Fruit fly (Drosophila melanogaster) whole organism, embryonic: ENCODE results near the gene CG31191.

Source experiments
- Aef1 ChIP-seq: fragments of 200-800 bp; sonication (Bioruptor generic); IDR thresholded peaks from 3 replicates; pipeline ENCODE4 v1.3.6; 2022; ENCODE audit warnings: missing biosample characterization, missing genetic modification characterization
- CG10267 ChIP-seq: fragments of 200-800 bp; sonication (Bioruptor generic); optimal IDR thresholded peaks from 2 replicates; lab custom pipeline; 2018; ENCODE audit warnings: missing biosample characterization, mild to moderate bottlenecking, missing genetic modification characterization, moderate library complexity
- CG10654 ChIP-seq: fragments of 200-800 bp; sonication (Bioruptor generic); optimal IDR thresholded peaks from 2 replicates; lab custom pipeline; 2016; ENCODE audit warnings: missing biosample characterization, missing genetic modification characterization
- CG12391 ChIP-seq: fragments of 200-800 bp; sonication (Bioruptor generic); optimal IDR thresholded peaks from 3 replicates; lab custom pipeline; 2018; ENCODE audit warnings: missing biosample characterization, mild to moderate bottlenecking, missing genetic modification characterization, moderate library complexity
- CG15011 ChIP-seq: fragments of 200-800 bp; sonication (Bioruptor generic); optimal IDR thresholded peaks from 3 replicates; lab custom pipeline; 2018; ENCODE audit warnings: missing biosample characterization, mild to moderate bottlenecking, missing genetic modification characterization
- CG17328 ChIP-seq: fragments of 200-800 bp; sonication (Bioruptor generic); IDR thresholded peaks from 2 replicates; pipeline ENCODE4 v1.3.6; 2022; ENCODE audit warnings: missing biosample characterization, missing genetic modification characterization
- CG17359 ChIP-seq: fragments of 200-800 bp; sonication (Bioruptor generic); optimal IDR thresholded peaks from 3 replicates; lab custom pipeline; 2018; ENCODE audit warnings: missing biosample characterization, mild to moderate bottlenecking, missing genetic modification characterization, moderate library complexity
- CG17361 ChIP-seq: fragments of 200-800 bp; sonication (Bioruptor generic); IDR thresholded peaks from 3 replicates; pipeline ENCODE4 v1.3.6; 2022; ENCODE audit warnings: missing biosample characterization, missing genetic modification characterization
- CG17912 ChIP-seq: fragments of 200-800 bp; sonication (Bioruptor generic); optimal IDR thresholded peaks from 2 replicates; lab custom pipeline; 2018; ENCODE audit warnings: missing biosample characterization, mild to moderate bottlenecking, missing genetic modification characterization
- CG18476 ChIP-seq: fragments of 200-800 bp; sonication (Bioruptor generic); optimal IDR thresholded peaks from 2 replicates; lab custom pipeline; 2016; ENCODE audit warnings: missing biosample characterization, mild to moderate bottlenecking, missing genetic modification characterization
- CG2712 ChIP-seq: fragments of 200-800 bp; optimal IDR thresholded peaks from 3 replicates; lab custom pipeline; 2019; ENCODE audit warnings: missing biosample characterization, mild to moderate bottlenecking, missing genetic modification characterization, moderate library complexity
- CG31441 ChIP-seq: fragments of 200-800 bp; sonication (Bioruptor generic); IDR thresholded peaks from 2 replicates; pipeline ENCODE4 v1.3.6; 2022; ENCODE audit warnings: missing biosample characterization, missing genetic modification characterization
- CG3726 ChIP-seq: fragments of 200-800 bp; sonication (Bioruptor generic); IDR thresholded peaks from 3 replicates; pipeline ENCODE4, ENCODE4 v1.3.6; 2022; ENCODE audit warnings: missing biosample characterization, missing genetic modification characterization
- CG4730 ChIP-seq: fragments of 200-800 bp; sonication (Bioruptor generic); IDR thresholded peaks from 2 replicates; pipeline ENCODE4 v1.3.6; 2022; ENCODE audit warnings: missing biosample characterization, missing genetic modification characterization
- CG6254 ChIP-seq: fragments of 200-800 bp; sonication (Bioruptor generic); optimal IDR thresholded peaks from 3 replicates; lab custom pipeline; 2017; ENCODE audit warnings: mild to moderate bottlenecking, missing biosample characterization, missing genetic modification reagents, missing genetic modification characterization
- CG6791 ChIP-seq: fragments of 200-800 bp; sonication (Bioruptor generic); IDR thresholded peaks from 3 replicates; pipeline ENCODE4 v1.3.6; 2022; ENCODE audit warnings: missing biosample characterization, missing genetic modification characterization; ENCODE audit not compliant: partially characterized antibody
- CG7556 ChIP-seq: fragments of 200-800 bp; sonication (Bioruptor generic); optimal IDR thresholded peaks from 2 replicates; lab custom pipeline; 2017; ENCODE audit warnings: missing biosample characterization, mild to moderate bottlenecking, missing genetic modification characterization
- CG8290 ChIP-seq, 3 experiments: fragments of 200-800 bp; sonication (Bioruptor generic); optimal IDR thresholded peaks; 2 replicates each; lab custom pipeline; 2016 to 2019; ENCODE audit warnings: missing biosample characterization in 3 of 3, missing genetic modification characterization in 3 of 3, mild to moderate bottlenecking in 2 of 3, moderate library complexity in 1 of 3
- CG8388 ChIP-seq: fragments of 200-800 bp; sonication (Bioruptor generic); optimal IDR thresholded peaks from 2 replicates; lab custom pipeline; 2019; ENCODE audit warnings: missing biosample characterization, mild to moderate bottlenecking, missing genetic modification characterization, moderate library complexity
- D19A ChIP-seq: fragments of 200-800 bp; optimal IDR thresholded peaks from 3 replicates; lab custom pipeline; 2019; ENCODE audit warnings: missing biosample characterization, mild to moderate bottlenecking, missing genetic modification characterization, moderate library complexity
- Fer3 ChIP-seq: fragments of 200-800 bp; sonication (Bioruptor generic); optimal IDR thresholded peaks from 2 replicates; lab custom pipeline; 2018; ENCODE audit warnings: missing biosample characterization, mild to moderate bottlenecking, missing genetic modification characterization, moderate library complexity
- H15 ChIP-seq: fragments of 200-800 bp; sonication (Bioruptor generic); IDR thresholded peaks from 3 replicates; pipeline ENCODE4 v1.3.6; 2022; ENCODE audit warnings: missing biosample characterization, missing genetic modification characterization
- HLH4C ChIP-seq: fragments of 200-800 bp; sonication (Bioruptor generic); IDR thresholded peaks from 3 replicates; pipeline ENCODE4 v1.3.6; 2022; ENCODE audit warnings: missing biosample characterization, missing genetic modification characterization; ENCODE audit not compliant: partially characterized antibody
- Nf-YA ChIP-seq: fragments of 200-800 bp; sonication (Bioruptor generic); IDR thresholded peaks from 2 replicates; pipeline ENCODE4 v1.3.6; 2022; ENCODE audit warnings: missing biosample characterization, missing genetic modification characterization
- Oaz ChIP-seq: fragments of 200-800 bp; sonication (Bioruptor generic); IDR thresholded peaks from 2 replicates; pipeline ENCODE4 v1.3.6; 2022; ENCODE audit warnings: missing biosample characterization, missing genetic modification characterization
- Oli ChIP-seq: fragments of 200-800 bp; sonication (Bioruptor generic); optimal IDR thresholded peaks from 2 replicates; lab custom pipeline; 2018; ENCODE audit warnings: missing biosample characterization, mild to moderate bottlenecking, missing genetic modification characterization, moderate library complexity
- PHDP ChIP-seq: fragments of 200-800 bp; sonication (Bioruptor generic); optimal IDR thresholded peaks from 3 replicates; lab custom pipeline; 2018; ENCODE audit warnings: missing biosample characterization, mild to moderate bottlenecking, missing genetic modification characterization, moderate library complexity
- Sox100B ChIP-seq: fragments of 200-800 bp; sonication (Bioruptor generic); optimal IDR thresholded peaks from 3 replicates; lab custom pipeline; 2018; ENCODE audit warnings: missing biosample characterization, mild to moderate bottlenecking, missing genetic modification characterization
- Usf ChIP-seq: fragments of 200-800 bp; sonication (Bioruptor generic); optimal IDR thresholded peaks from 2 replicates; lab custom pipeline; 2017; ENCODE audit warnings: missing genotype, missing biosample characterization, missing genetic modification characterization
- cg ChIP-seq: fragments of 200-800 bp; sonication (Bioruptor generic); optimal IDR thresholded peaks from 3 replicates; lab custom pipeline; 2019; ENCODE audit warnings: missing biosample characterization, mild to moderate bottlenecking, missing genetic modification characterization, moderate library complexity
- chif ChIP-seq, 2 experiments: fragments of 200-800 bp; sonication (Bioruptor generic); optimal IDR thresholded peaks; 3 replicates each; lab custom pipeline; 2016; ENCODE audit warnings: missing biosample characterization in 2 of 2, missing genetic modification characterization in 2 of 2
- chm ChIP-seq: fragments of 200-800 bp; sonication (Bioruptor generic); IDR thresholded peaks from 2 replicates; pipeline ENCODE4 v1.3.6; 2022; ENCODE audit warnings: missing biosample characterization, missing genetic modification characterization
- chn ChIP-seq: fragments of 200-800 bp; sonication (Bioruptor generic); optimal IDR thresholded peaks from 2 replicates; lab custom pipeline; 2016; ENCODE audit warnings: missing biosample characterization, missing genetic modification characterization
- crol ChIP-seq: fragments of 200-800 bp; sonication (Bioruptor generic); IDR thresholded peaks from 2 replicates; pipeline ENCODE4 v1.3.6; 2022; ENCODE audit warnings: missing biosample characterization, missing genetic modification characterization
- dati ChIP-seq: fragments of 200-800 bp; sonication (Bioruptor generic); IDR thresholded peaks from 2 replicates; pipeline ENCODE4 v1.3.6; 2022; ENCODE audit warnings: missing biosample characterization, missing genetic modification characterization
- gfzf ChIP-seq: fragments of 200-800 bp; sonication (Bioruptor generic); optimal IDR thresholded peaks from 2 replicates; lab custom pipeline; 2016; ENCODE audit warnings: missing biosample characterization, mild to moderate bottlenecking, missing genetic modification characterization, moderate library complexity
- h ChIP-seq: fragments of >200 bp; optimal IDR thresholded peaks from 2 replicates; lab custom pipeline; 2017
- insv ChIP-seq, 2 experiments: fragments of 200-800 bp; sonication (Bioruptor generic); optimal IDR thresholded peaks; 3 replicates each; lab custom pipeline; 2016 to 2018; ENCODE audit warnings: missing biosample characterization in 2 of 2, missing genetic modification characterization in 2 of 2
- mirr ChIP-seq: fragments of 200-800 bp; sonication (Bioruptor generic); optimal IDR thresholded peaks from 3 replicates; lab custom pipeline; 2018; ENCODE audit warnings: missing biosample characterization, mild to moderate bottlenecking, missing genetic modification characterization
- org-1 ChIP-seq: fragments of 200-800 bp; sonication (Bioruptor generic); optimal IDR thresholded peaks from 2 replicates; lab custom pipeline; 2017; ENCODE audit warnings: missing biosample characterization, missing genetic modification characterization
- pzg ChIP-seq: fragments of 200-800 bp; sonication (Bioruptor generic); optimal IDR thresholded peaks from 3 replicates; lab custom pipeline; 2018; ENCODE audit warnings: missing biosample characterization, mild to moderate bottlenecking, missing genetic modification characterization, moderate library complexity
- ranshi ChIP-seq: fragments of 200-800 bp; sonication (Bioruptor generic); IDR thresholded peaks from 2 replicates; pipeline ENCODE4 v1.3.6; 2022; ENCODE audit warnings: missing biosample characterization, missing genetic modification characterization
- row ChIP-seq: fragments of 200-800 bp; sonication (Bioruptor generic); IDR thresholded peaks from 3 replicates; pipeline ENCODE4 v1.3.6; 2022; ENCODE audit warnings: missing biosample characterization, missing genetic modification characterization
- sc ChIP-seq, 3 experiments: fragments of >200 bp in 2 of 3; fragments of 200-800 bp in 1 of 3; sonication (Bioruptor generic) in 1 of 3; optimal IDR thresholded peaks; 2 replicates in 2 of 3; 3 replicates in 1 of 3; lab custom pipeline; 2017; ENCODE audit warnings: mild to moderate bottlenecking in 1 of 3, missing biosample characterization in 1 of 3, missing genetic modification characterization in 1 of 3, missing genetic modification reagents in 1 of 3
- sug ChIP-seq: fragments of 200-800 bp; optimal IDR thresholded peaks from 2 replicates; lab custom pipeline; 2019; ENCODE audit warnings: missing biosample characterization, mild to moderate bottlenecking, missing genetic modification characterization, moderate library complexity
- tll ChIP-seq, 2 experiments: fragments of 200-800 bp in 1 of 2; fragments of >200 bp in 1 of 2; sonication (Bioruptor generic) in 1 of 2; optimal IDR thresholded peaks; 2 replicates each; lab custom pipeline; 2017 to 2019; ENCODE audit warnings: missing biosample characterization in 2 of 2, missing genetic modification characterization in 2 of 2, mild to moderate bottlenecking in 1 of 2, moderate library complexity in 1 of 2
- unpg ChIP-seq: fragments of 200-800 bp; sonication (Bioruptor generic); optimal IDR thresholded peaks from 3 replicates; lab custom pipeline; 2018; ENCODE audit warnings: missing biosample characterization, mild to moderate bottlenecking, missing genetic modification characterization, moderate library complexity

Gene CG31191

DNA sequence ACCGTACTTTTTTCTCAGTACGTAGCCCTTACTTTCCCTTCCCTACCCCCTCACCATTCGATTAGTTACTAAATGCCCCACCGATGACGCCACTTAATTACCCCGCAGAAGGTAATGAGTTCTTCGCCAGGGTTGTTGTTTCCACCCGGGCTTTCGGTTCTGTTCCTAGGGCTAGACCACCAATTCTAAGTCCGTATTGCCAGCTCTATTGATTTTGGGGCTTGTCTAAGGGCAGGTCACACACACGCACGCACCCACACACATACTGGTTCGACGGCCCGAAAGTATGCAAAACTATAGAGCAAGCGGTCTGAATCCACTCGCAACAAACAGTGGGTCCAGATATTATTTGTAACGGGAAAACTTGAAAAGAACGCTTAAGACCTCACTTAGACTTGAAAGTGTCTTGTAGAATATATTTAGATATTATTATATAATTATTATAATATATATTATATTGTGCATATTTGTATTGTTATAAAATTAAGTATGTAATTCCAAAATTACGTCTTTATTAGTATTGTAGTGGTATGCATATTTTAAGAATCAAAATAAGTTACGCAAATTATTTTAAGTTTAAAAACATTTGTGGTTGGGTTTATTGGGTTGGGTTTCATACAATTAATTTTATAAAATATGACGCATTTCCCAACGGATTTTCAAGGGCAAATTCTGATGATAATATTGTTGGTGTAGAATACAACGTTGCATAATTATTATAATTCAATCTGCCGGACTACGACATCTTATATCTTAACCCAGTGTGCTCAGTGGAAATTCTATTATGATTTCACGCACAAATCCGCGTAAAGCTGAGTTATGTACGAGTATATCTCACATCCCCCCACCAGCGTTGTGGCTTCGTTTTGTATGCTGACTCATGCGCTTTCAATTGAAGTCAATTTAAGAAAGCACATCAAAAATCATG is 4.7 kb upstream of the CG31191 start (continued):
- TF ChIP-seq CG6791 (GFP tag; lab: Robert Waterston, UW), result peak; percentile 31; the same call in 1 of the 3 replicates
- TF ChIP-seq CG31441 (GFP tag; lab: Robert Waterston, UW), result peak; percentile 56
- peak; percentile 86 for TF ChIP-seq crol
- no peak for TF ChIP-seq CG17912 (GFP tag; lab: Kevin White, UChicago)
- peak; percentile 81 for TF ChIP-seq cg
- peak; percentile 50 for TF ChIP-seq D19A
- peak; percentile 13 for TF ChIP-seq CG6254
- no peak for TF ChIP-seq gfzf (GFP tag; lab: Kevin White, UChicago)
- peak; percentile 46 for TF ChIP-seq PHDP
- no peak for TF ChIP-seq HLH4C (GFP tag; lab: Robert Waterston, UW)
- TF ChIP-seq Usf (GFP tag; lab: Kevin White, UChicago), result peak; percentile 4
- TF ChIP-seq CG8388 (GFP tag; lab: Kevin White, UChicago), result peak; percentile 22
- TF ChIP-seq row (GFP tag; lab: Robert Waterston, UW), result peak; percentile 45; the same call in 2 of the 3 replicates
- TF ChIP-seq CG12391 (tag; lab: Kevin White, UChicago), result peak; percentile 59
- no peak for TF ChIP-seq Nf-YA (GFP tag; lab: Robert Waterston, UW)
- peak; percentile 35 for TF ChIP-seq org-1 (GFP tag; lab: Kevin White, UChicago)
- peak; percentile 6 for TF ChIP-seq CG15011 (GFP tag; lab: Kevin White, UChicago)
- peak; percentile 35 for TF ChIP-seq CG10267 (tag; lab: Kevin White, UChicago)
- TF ChIP-seq insv (GFP tag; optimal IDR thresholded peaks at IDR 0.05; lab: Kevin White, UChicago), result no peak
- TF ChIP-seq CG8290 (GFP tag; optimal IDR thresholded peaks at IDR 0.05; lab: Kevin White, UChicago), result peak; percentile 62
- peak in 1 of 2 experiments; percentile 74 for TF ChIP-seq CG8290 (tag; optimal IDR thresholded peaks at IDR 0.05; lab: Kevin White, UChicago)
- TF ChIP-seq mirr, result no peak
- TF ChIP-seq CG17328 (GFP tag; lab: Robert Waterston, UW), result no peak
- peak; percentile 36; the same call in 1 of the 2 replicates for TF ChIP-seq dati (GFP tag; lab: Robert Waterston, UW)
- TF ChIP-seq CG4730 (GFP tag; lab: Robert Waterston, UW), result no peak
- no peak for TF ChIP-seq pzg (GFP tag; lab: Kevin White, UChicago)
- peak; percentile 64; the same call in 1 of the 2 replicates for TF ChIP-seq chm
- TF ChIP-seq CG10654, result no peak
- peak; percentile 75 for TF ChIP-seq CG7556
- TF ChIP-seq sc (optimal IDR thresholded peaks at IDR 0.05; lab: Kevin White, UChicago), result no peak
- TF ChIP-seq sc (GFP tag; optimal IDR thresholded peaks at IDR 0.05; lab: Kevin White, UChicago), result no peak
- TF ChIP-seq CG2712 (tag; lab: Kevin White, UChicago), result peak; percentile 63
- peak; percentile 41 for TF ChIP-seq Fer3 (tag; lab: Kevin White, UChicago)
- TF ChIP-seq CG3726, result no peak
- TF ChIP-seq CG17361 (GFP tag; lab: Robert Waterston, UW), result peak; percentile 36; the same call in 1 of the 3 replicates
- no peak for TF ChIP-seq Oaz (GFP tag; lab: Robert Waterston, UW)
- TF ChIP-seq chn, result no peak
- TF ChIP-seq Sox100B (GFP tag; lab: Kevin White, UChicago), result peak; percentile 63
- no peak for TF ChIP-seq CG18476
- TF ChIP-seq Aef1 (GFP tag; lab: Robert Waterston, UW), result no peak
- no peak for TF ChIP-seq H15 (GFP tag; lab: Robert Waterston, UW)
- no peak for TF ChIP-seq h (lab: Kevin White, UChicago)
- no peak for TF ChIP-seq chif (GFP tag; optimal IDR thresholded peaks at IDR 0.05; lab: Kevin White, UChicago)
- peak; percentile 20 for TF ChIP-seq unpg (GFP tag; lab: Kevin White, UChicago)
- TF ChIP-seq sug (tag; lab: Kevin White, UChicago), result no peak
- peak; percentile 22 for TF ChIP-seq CG17359 (tag; lab: Kevin White, UChicago)
- no peak for TF ChIP-seq tll (GFP tag; optimal IDR thresholded peaks at IDR 0.05; lab: Kevin White, UChicago)
- TF ChIP-seq Oli, result peak; percentile 49
- TF ChIP-seq ranshi, result peak; percentile 3; the same call in 1 of the 2 replicates
